Fruit fly (Drosophila melanogaster) whole organism, embryonic: ENCODE data around the gene Nepl14.

Experiments
- Abd-B ChIP-seq: fragments of 200-800 bp; sonication (Bioruptor generic); optimal IDR thresholded peaks from 2 replicates; lab custom pipeline; 2018; ENCODE audit warnings: missing biosample characterization, mild to moderate bottlenecking, missing genetic modification characterization, moderate library complexity
- Bdp1 ChIP-seq: fragments of 200-800 bp; sonication (Bioruptor generic); optimal IDR thresholded peaks from 3 replicates; lab custom pipeline; 2016; ENCODE audit warnings: missing biosample characterization, missing genetic modification characterization
- Bgb ChIP-seq: fragments of 200-800 bp; sonication (Bioruptor generic); IDR thresholded peaks from 2 replicates; pipeline ENCODE4 v1.3.6; 2022; ENCODE audit warnings: missing biosample characterization, missing genetic modification characterization; ENCODE audit not compliant: partially characterized antibody
- Blimp-1 ChIP-seq: fragments of 200-800 bp; sonication (Bioruptor generic); optimal IDR thresholded peaks from 3 replicates; lab custom pipeline; 2018; ENCODE audit warnings: missing biosample characterization, missing genetic modification characterization, mild to moderate bottlenecking, moderate library complexity, missing genetic modification reagents
- CG10209 ChIP-seq: fragments of 200-800 bp; sonication (Bioruptor generic); optimal IDR thresholded peaks from 3 replicates; lab custom pipeline; 2017; ENCODE audit warnings: missing biosample characterization, mild to moderate bottlenecking, missing genetic modification characterization, missing genetic modification reagents
- CG10321 ChIP-seq: fragments of 200-800 bp; sonication (Bioruptor generic); IDR thresholded peaks from 2 replicates; pipeline ENCODE4 v1.3.6; 2022; ENCODE audit warnings: missing biosample characterization, missing genetic modification characterization
- CG11085 ChIP-seq: fragments of 200-800 bp; sonication (Bioruptor generic); IDR thresholded peaks from 2 replicates; pipeline ENCODE4 v1.3.6; 2022; ENCODE audit warnings: missing biosample characterization, missing genetic modification characterization
- CG14710 ChIP-seq: fragments of 200-800 bp; sonication (Bioruptor generic); optimal IDR thresholded peaks from 3 replicates; lab custom pipeline; 2019; ENCODE audit warnings: missing biosample characterization, mild to moderate bottlenecking, missing genetic modification characterization, moderate library complexity
- CG15479 ChIP-seq: fragments of 200-800 bp; sonication (Bioruptor generic); optimal IDR thresholded peaks from 3 replicates; lab custom pipeline; 2019; ENCODE audit warnings: missing biosample characterization, mild to moderate bottlenecking, missing genetic modification characterization, moderate library complexity
- CG16813 ChIP-seq: fragments of 200-800 bp; sonication (Bioruptor generic); IDR thresholded peaks from 3 replicates; pipeline ENCODE4 v1.3.6; 2022; ENCODE audit warnings: missing biosample characterization, missing genetic modification characterization; ENCODE audit not compliant: partially characterized antibody
- CG17186 ChIP-seq: fragments of 200-800 bp; sonication (Bioruptor generic); optimal IDR thresholded peaks from 3 replicates; lab custom pipeline; 2017; ENCODE audit warnings: missing biosample characterization, missing genetic modification reagents, missing genetic modification characterization
- CG18764 ChIP-seq: fragments of 200-800 bp; sonication (Bioruptor generic); optimal IDR thresholded peaks from 3 replicates; lab custom pipeline; 2016; ENCODE audit warnings: missing biosample characterization, missing genetic modification characterization
- CG2129 ChIP-seq: fragments of 200-800 bp; sonication (Bioruptor generic); IDR thresholded peaks from 2 replicates; pipeline ENCODE4 v1.3.6; 2022; ENCODE audit warnings: missing biosample characterization, missing genetic modification characterization; ENCODE audit not compliant: partially characterized antibody
- CG2199 ChIP-seq: fragments of 200-800 bp; sonication (Bioruptor generic); IDR thresholded peaks from 3 replicates; pipeline ENCODE4 v1.3.6; 2022; ENCODE audit warnings: missing biosample characterization, missing genetic modification characterization
- CG2202 ChIP-seq: fragments of 200-800 bp; sonication (Bioruptor generic); optimal IDR thresholded peaks from 2 replicates; lab custom pipeline; 2018; ENCODE audit warnings: missing biosample characterization, mild to moderate bottlenecking, missing genetic modification characterization
- CG2712 ChIP-seq: fragments of 200-800 bp; optimal IDR thresholded peaks from 3 replicates; lab custom pipeline; 2019; ENCODE audit warnings: missing biosample characterization, mild to moderate bottlenecking, missing genetic modification characterization, moderate library complexity
- CG33557 ChIP-seq: fragments of 200-800 bp; sonication (Bioruptor generic); optimal IDR thresholded peaks from 2 replicates; lab custom pipeline; 2019; ENCODE audit warnings: missing biosample characterization, mild to moderate bottlenecking, missing genetic modification characterization, moderate library complexity
- CG4707 ChIP-seq: fragments of 200-800 bp; sonication (Bioruptor generic); optimal IDR thresholded peaks from 2 replicates; lab custom pipeline; 2018; ENCODE audit warnings: missing biosample characterization, mild to moderate bottlenecking, missing genetic modification characterization, moderate library complexity
- CG5953 ChIP-seq: fragments of 200-800 bp; sonication (Bioruptor generic); IDR thresholded peaks from 2 replicates; pipeline ENCODE4 v1.3.6; 2022; ENCODE audit warnings: missing biosample characterization, missing genetic modification characterization
- CG6272 ChIP-seq: fragments of 200-800 bp; sonication (Bioruptor generic); IDR thresholded peaks from 2 replicates; pipeline ENCODE4 v1.3.6; 2022; ENCODE audit warnings: missing biosample characterization, missing genetic modification characterization
- CG6689 ChIP-seq: fragments of 200-800 bp; sonication (Bioruptor generic); IDR thresholded peaks from 2 replicates; pipeline ENCODE4 v1.3.6; 2022; ENCODE audit warnings: missing biosample characterization, missing genetic modification characterization
- CG6854 ChIP-seq: fragments of 200-800 bp; sonication (Bioruptor generic); optimal IDR thresholded peaks from 3 replicates; lab custom pipeline; 2017; ENCODE audit warnings: missing biosample characterization, mild to moderate bottlenecking, missing genetic modification characterization
- CG7372 ChIP-seq: fragments of 200-800 bp; sonication (Bioruptor generic); IDR thresholded peaks from 2 replicates; pipeline ENCODE4 v1.3.6; 2022; ENCODE audit warnings: missing biosample characterization, missing genetic modification characterization
- CG8089 ChIP-seq: fragments of 200-800 bp; sonication (Bioruptor generic); optimal IDR thresholded peaks from 3 replicates; lab custom pipeline; 2016; ENCODE audit warnings: missing biosample characterization, missing genetic modification characterization
- CG9817 ChIP-seq: fragments of 200-800 bp; sonication (Bioruptor generic); optimal IDR thresholded peaks from 2 replicates; lab custom pipeline; 2018; ENCODE audit warnings: missing biosample characterization, mild to moderate bottlenecking, missing genetic modification characterization, moderate library complexity
- Dll ChIP-seq: fragments of 200-800 bp; sonication (Bioruptor generic); IDR thresholded peaks from 4 replicates; pipeline ENCODE4 v1.3.6; 2022; ENCODE audit warnings: missing biosample characterization, missing genetic modification characterization; ENCODE audit not compliant: partially characterized antibody
- Ets97D ChIP-seq: fragments of 200-800 bp; sonication (Bioruptor generic); optimal IDR thresholded peaks from 3 replicates; lab custom pipeline; 2016; ENCODE audit warnings: missing biosample characterization, missing genetic modification characterization
- HLH4C ChIP-seq: fragments of 200-800 bp; sonication (Bioruptor generic); IDR thresholded peaks from 3 replicates; pipeline ENCODE4 v1.3.6; 2022; ENCODE audit warnings: missing biosample characterization, missing genetic modification characterization; ENCODE audit not compliant: partially characterized antibody
- HLH54F ChIP-seq: fragments of 200-800 bp; sonication (Bioruptor generic); optimal IDR thresholded peaks from 3 replicates; lab custom pipeline; 2016; ENCODE audit warnings: missing biosample characterization, missing genetic modification characterization
- Hr51 ChIP-seq, 2 experiments: fragments of 200-800 bp; sonication (Bioruptor generic); optimal IDR thresholded peaks; 2 replicates in 1 of 2; 3 replicates in 1 of 2; lab custom pipeline; 2016 to 2018; ENCODE audit warnings: missing biosample characterization in 2 of 2, missing genetic modification characterization in 2 of 2, mild to moderate bottlenecking in 1 of 2, moderate library complexity in 1 of 2
- NK7.1 ChIP-seq: fragments of 200-800 bp; sonication (Bioruptor generic); optimal IDR thresholded peaks from 3 replicates; lab custom pipeline; 2016; ENCODE audit warnings: missing biosample characterization, missing genetic modification characterization
- Optix ChIP-seq: fragments of 200-800 bp; sonication (Bioruptor generic); IDR thresholded peaks from 3 replicates; pipeline ENCODE4 v1.3.6; 2022; ENCODE audit warnings: missing biosample characterization, missing genetic modification characterization
- Sin3A ChIP-seq: fragments of >200 bp; optimal IDR thresholded peaks from 2 replicates; lab custom pipeline; 2018
- YL-1 ChIP-seq: fragments of 200-800 bp; sonication (Bioruptor generic); optimal IDR thresholded peaks from 3 replicates; lab custom pipeline; 2017; ENCODE audit warnings: missing biosample characterization, mild to moderate bottlenecking, missing genetic modification characterization
- bbx ChIP-seq: fragments of 200-800 bp; sonication (Bioruptor generic); IDR thresholded peaks from 2 replicates; pipeline ENCODE4 v1.3.6; 2022; ENCODE audit warnings: missing biosample characterization, missing genetic modification characterization; ENCODE audit not compliant: partially characterized antibody
- cad ChIP-seq: fragments of >200 bp; optimal IDR thresholded peaks from 2 replicates; lab custom pipeline; 2017; ENCODE audit warnings: missing biosample characterization, missing genetic modification characterization
- disco-r ChIP-seq: fragments of 200-800 bp; sonication (Bioruptor generic); optimal IDR thresholded peaks from 2 replicates; lab custom pipeline; 2016; ENCODE audit warnings: missing biosample characterization, missing genetic modification characterization
- dpn ChIP-seq, 2 experiments: fragments of 200-800 bp; sonication (Bioruptor generic); optimal IDR thresholded peaks; 3 replicates each; lab custom pipeline; 2016; ENCODE audit warnings: missing biosample characterization in 2 of 2, missing genetic modification characterization in 2 of 2
- grn ChIP-seq: fragments of 200-800 bp; sonication (Bioruptor generic); optimal IDR thresholded peaks from 3 replicates; lab custom pipeline; 2017; ENCODE audit warnings: missing biosample characterization, missing genetic modification characterization
- h ChIP-seq: fragments of >200 bp; optimal IDR thresholded peaks from 2 replicates; lab custom pipeline; 2017
- inv ChIP-seq: fragments of 200-800 bp; sonication (Bioruptor generic); IDR thresholded peaks from 2 replicates; pipeline ENCODE4 v1.3.6; 2022; ENCODE audit warnings: missing biosample characterization, missing genetic modification characterization; ENCODE audit not compliant: partially characterized antibody
- jigr1 ChIP-seq: fragments of 200-800 bp; sonication (Bioruptor generic); IDR thresholded peaks from 3 replicates; pipeline ENCODE4 v1.3.6; 2022; ENCODE audit warnings: missing biosample characterization, missing genetic modification characterization
- jumu ChIP-seq: fragments of 200-800 bp; sonication (Bioruptor generic); optimal IDR thresholded peaks from 3 replicates; lab custom pipeline; 2016; ENCODE audit warnings: missing biosample characterization, missing genetic modification characterization
- nerfin-2 ChIP-seq: fragments of 200-800 bp; sonication (Bioruptor generic); IDR thresholded peaks from 2 replicates; pipeline ENCODE4 v1.3.6; 2022; ENCODE audit warnings: missing biosample characterization, missing genetic modification characterization; ENCODE audit not compliant: partially characterized antibody
- pros ChIP-seq: fragments of 200-800 bp; sonication (Bioruptor generic); optimal IDR thresholded peaks from 3 replicates; lab custom pipeline; 2019; ENCODE audit warnings: missing biosample characterization, mild to moderate bottlenecking, missing genetic modification characterization, moderate library complexity
- stwl ChIP-seq: fragments of 200-800 bp; sonication (Bioruptor generic); optimal IDR thresholded peaks from 3 replicates; lab custom pipeline; 2018; ENCODE audit warnings: missing biosample characterization, mild to moderate bottlenecking, missing genetic modification characterization, moderate library complexity
- tgo ChIP-seq: fragments of 200-800 bp; sonication (Bioruptor generic); IDR thresholded peaks from 3 replicates; pipeline ENCODE4 v1.3.6; 2022; ENCODE audit warnings: missing biosample characterization, missing genetic modification characterization
- tin ChIP-seq: fragments of 200-800 bp; sonication (Bioruptor generic); optimal IDR thresholded peaks from 3 replicates; lab custom pipeline; 2016; ENCODE audit warnings: missing biosample characterization, missing genetic modification characterization
- tll ChIP-seq, 2 experiments: fragments of 200-800 bp in 1 of 2; fragments of >200 bp in 1 of 2; sonication (Bioruptor generic) in 1 of 2; optimal IDR thresholded peaks; 2 replicates each; lab custom pipeline; 2017 to 2019; ENCODE audit warnings: missing biosample characterization in 2 of 2, missing genetic modification characterization in 2 of 2, mild to moderate bottlenecking in 1 of 2, moderate library complexity in 1 of 2
- tup ChIP-seq: fragments of 200-800 bp; sonication (Bioruptor generic); optimal IDR thresholded peaks from 2 replicates; lab custom pipeline; 2016; ENCODE audit warnings: missing biosample characterization, mild to moderate bottlenecking, missing genetic modification characterization, moderate library complexity
- usp ChIP-seq: fragments of >200 bp; optimal IDR thresholded peaks from 2 replicates; lab custom pipeline; 2017; ENCODE audit warnings: missing biosample characterization, missing genetic modification characterization
- zen ChIP-seq: fragments of 200-800 bp; sonication (Bioruptor generic); optimal IDR thresholded peaks from 3 replicates; lab custom pipeline; 2018; ENCODE audit warnings: missing biosample characterization, mild to moderate bottlenecking, missing genetic modification characterization, moderate library complexity

The Nepl14 gene

DNA sequence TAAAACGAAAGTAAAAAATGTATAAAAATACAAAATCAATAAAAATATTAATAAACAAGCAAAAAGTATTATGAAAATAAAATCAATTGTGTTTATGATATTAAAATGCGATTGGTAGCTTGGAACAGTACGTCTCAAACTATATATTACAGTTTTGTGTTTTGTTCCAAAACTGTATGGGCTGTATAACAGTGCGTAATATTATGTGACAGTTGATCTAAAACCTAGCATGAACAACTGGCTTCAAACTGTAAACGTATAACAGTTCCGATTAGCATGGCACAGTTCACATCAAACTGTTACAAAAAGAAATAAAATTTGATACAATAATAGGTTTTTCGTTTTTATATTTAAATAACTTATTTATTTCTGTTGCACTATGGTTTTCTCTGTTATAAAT is 30.4 kb upstream of the Nepl14 start (continued):
- TF ChIP-seq Sin3A (lab: Kevin White, UChicago) (no peak), tgo (GFP tag; lab: Robert Waterston, UW) (no peak), CG17186 (GFP tag; lab: Kevin White, UChicago) (no peak), Blimp-1 (GFP tag; lab: Kevin White, UChicago) (no peak), HLH54F (GFP tag; lab: Kevin White, UChicago) (no peak), CG10321 (GFP tag; lab: Robert Waterston, UW) (no peak), HLH4C (GFP tag; lab: Robert Waterston, UW) (peak; percentile 55; the same call in 1 of the 3 replicates), CG5953 (no peak), CG11085 (GFP tag; lab: Robert Waterston, UW) (no peak), CG8089 (GFP tag; lab: Kevin White, UChicago) (no peak), CG6689 (GFP tag; lab: Robert Waterston, UW) (no peak), Abd-B (GFP tag; lab: Kevin White, UChicago) (peak; percentile 87), YL-1 (GFP tag; lab: Kevin White, UChicago) (peak; percentile 3), Ets97D (no peak), Hr51 (GFP tag; optimal IDR thresholded peaks at IDR 0.05; lab: Kevin White, UChicago) (no peak), bbx (GFP tag; lab: Robert Waterston, UW) (peak; percentile 68), CG2199 (peak; percentile 96), nerfin-2 (0 out of 2 replicates have a peak, but pooled peaks have one; percentile 51), CG9817 (peak; percentile 22), Bdp1 (no peak), Dll (GFP tag; lab: Robert Waterston, UW) (no peak), CG18764 (GFP tag; lab: Kevin White, UChicago) (no peak), stwl (tag; lab: Kevin White, UChicago) (peak; percentile 90), CG10209 (no peak), CG6854 (peak; percentile 84), Bgb (GFP tag; lab: Robert Waterston, UW) (peak; percentile 73), CG14710 (tag; lab: Kevin White, UChicago) (peak; percentile 19), jigr1 (GFP tag; lab: Robert Waterston, UW) (no peak), CG16813 (GFP tag; lab: Robert Waterston, UW) (peak; percentile 60), usp (no peak), pros (GFP tag; lab: Kevin White, UChicago) (no peak), cad (peak; percentile 97), CG2712 (tag; lab: Kevin White, UChicago) (peak; percentile 35), CG33557 (GFP tag; lab: Kevin White, UChicago) (peak; percentile 8), inv (GFP tag; lab: Robert Waterston, UW) (peak; percentile 62; the same call in 1 of the 2 replicates), dpn (GFP tag; optimal IDR thresholded peaks at IDR 0.05; lab: Kevin White, UChicago) (peak in 1 of 2 experiments; percentile 1), CG2129 (GFP tag; lab: Robert Waterston, UW) (no peak), disco-r (GFP tag; lab: Kevin White, UChicago) (peak; percentile 9)

DNA sequence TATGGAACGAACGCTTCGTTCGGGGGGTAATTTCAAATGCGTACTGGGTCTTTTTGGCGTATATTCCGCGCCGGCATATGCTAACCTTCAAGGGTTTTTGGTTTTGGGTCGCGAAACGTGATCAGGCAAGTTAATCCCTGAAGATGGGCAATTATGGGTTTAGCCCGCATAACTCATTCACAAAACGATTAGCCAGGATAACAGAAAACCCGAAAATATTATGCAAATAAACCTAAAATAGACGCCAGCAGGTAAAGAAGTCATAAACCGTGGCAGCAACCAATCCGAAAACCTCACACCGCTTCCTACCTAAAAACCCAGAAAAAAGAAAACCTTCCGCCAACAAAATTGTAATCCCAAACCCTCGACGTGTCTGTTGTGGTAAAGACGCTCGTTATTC is 25.6 kb upstream of the Nepl14 start:
- TF ChIP-seq grn (GFP tag; lab: Kevin White, UChicago) (no peak), tin (GFP tag; lab: Kevin White, UChicago) (no peak), CG15479 (GFP tag; lab: Kevin White, UChicago) (peak; percentile 71), CG6272 (GFP tag; lab: Robert Waterston, UW) (no peak), NK7.1 (GFP tag; lab: Kevin White, UChicago) (no peak), tll (GFP tag; optimal IDR thresholded peaks at IDR 0.05; lab: Kevin White, UChicago) (peak in 1 of 2 experiments; percentile 91), CG2202 (tag; lab: Kevin White, UChicago) (no peak), h (lab: Kevin White, UChicago) (no peak), jumu (GFP tag; lab: Kevin White, UChicago) (no peak), Optix (GFP tag; lab: Robert Waterston, UW) (no peak), cad (peak; percentile 86), zen (tag; lab: Kevin White, UChicago) (peak; percentile 85), CG7372 (no peak), CG4707 (GFP tag; lab: Kevin White, UChicago) (no peak), tup (GFP tag; lab: Kevin White, UChicago) (no peak)
